Worm (Caenorhabditis elegans): ENCODE data around the gene rfc-3.

ce11 chrIV:13070142-13070541, 25.4 kb upstream of the rfc-3 start, which contains the start of gene scl-7:
- no peak for TF ChIP-seq dve-1 (tag; optimal IDR thresholded peaks at IDR 0.05)
- no peak for TF ChIP-seq ama-1 (optimal IDR thresholded peaks at IDR 0.05)
- no peak for TF ChIP-seq ets-4 (tag; optimal IDR thresholded peaks at IDR 0.05)
